Fruit fly (Drosophila melanogaster) whole organism, pupa: ENCODE results near the gene CG11920.

Experiments used
- EcR ChIP-seq: fragments of 200-800 bp; sonication (Bioruptor generic); optimal IDR thresholded peaks from 3 replicates; lab custom pipeline; 2019; ENCODE audit warnings: missing biosample characterization, missing genetic modification characterization, mild to moderate bottlenecking, moderate library complexity, missing genetic modification reagents
- fd96Ca ChIP-seq: fragments of 200-800 bp; sonication (Bioruptor generic); IDR thresholded peaks from 3 replicates; pipeline ENCODE4 v1.3.6; 2022; ENCODE audit warnings: missing biosample characterization, missing genetic modification characterization

dm6 chr3R:25051441-25052097, 23.1 kb upstream of the CG11920 start:
- no peak for TF ChIP-seq fd96Ca (GFP tag; lab: Robert Waterston, UW)
- no peak for TF ChIP-seq EcR (GFP tag; lab: Kevin White, UChicago)
